Fruit fly (Drosophila melanogaster) whole organism, embryonic: ENCODE data around the gene CG44362.
A peak's percentile ranks its signal among the peaks of the same experiment; 100 is the strongest.

Source experiments
- Asciz ChIP-seq: fragments of 200-800 bp; sonication (Bioruptor generic); optimal IDR thresholded peaks from 2 replicates; lab custom pipeline; 2017; ENCODE audit warnings: missing biosample characterization, mild to moderate bottlenecking, missing genetic modification characterization, missing genetic modification reagents
- CG10209 ChIP-seq: fragments of 200-800 bp; sonication (Bioruptor generic); optimal IDR thresholded peaks from 3 replicates; lab custom pipeline; 2017; ENCODE audit warnings: missing biosample characterization, mild to moderate bottlenecking, missing genetic modification characterization, missing genetic modification reagents
- CG10267 ChIP-seq: fragments of 200-800 bp; sonication (Bioruptor generic); optimal IDR thresholded peaks from 2 replicates; lab custom pipeline; 2018; ENCODE audit warnings: missing biosample characterization, mild to moderate bottlenecking, missing genetic modification characterization, moderate library complexity
- CG12236 ChIP-seq: fragments of 200-800 bp; sonication (Bioruptor generic); optimal IDR thresholded peaks from 2 replicates; lab custom pipeline; 2016; ENCODE audit warnings: missing biosample characterization, missing genetic modification characterization
- CG13287 ChIP-seq: fragments of 200-800 bp; sonication (Bioruptor generic); IDR thresholded peaks from 2 replicates; pipeline ENCODE4 v1.3.6; 2022; ENCODE audit warnings: missing biosample characterization, missing genetic modification characterization; ENCODE audit not compliant: partially characterized antibody
- CG15073 ChIP-seq: fragments of 200-800 bp; sonication (Bioruptor generic); optimal IDR thresholded peaks from 2 replicates; lab custom pipeline; 2016; ENCODE audit warnings: missing biosample characterization, missing genetic modification characterization
- CG18011 ChIP-seq: fragments of 200-800 bp; sonication (Bioruptor generic); optimal IDR thresholded peaks from 2 replicates; lab custom pipeline; 2017; ENCODE audit warnings: missing biosample characterization, missing genetic modification characterization, mild to moderate bottlenecking, moderate library complexity, missing genotype
- CG4282 ChIP-seq: fragments of 200-800 bp; sonication (Bioruptor generic); optimal IDR thresholded peaks from 2 replicates; lab custom pipeline; 2016; ENCODE audit warnings: missing biosample characterization, missing genetic modification characterization
- CG4404 ChIP-seq: fragments of 200-800 bp; sonication (Bioruptor generic); IDR thresholded peaks from 2 replicates; pipeline ENCODE4 v1.3.6; 2022; ENCODE audit warnings: missing biosample characterization, missing genetic modification characterization
- CG4424 ChIP-seq: fragments of 200-800 bp; sonication (Bioruptor generic); optimal IDR thresholded peaks from 3 replicates; lab custom pipeline; 2016; ENCODE audit warnings: missing biosample characterization, missing genetic modification characterization
- CG4707 ChIP-seq: fragments of 200-800 bp; sonication (Bioruptor generic); optimal IDR thresholded peaks from 2 replicates; lab custom pipeline; 2018; ENCODE audit warnings: missing biosample characterization, mild to moderate bottlenecking, missing genetic modification characterization, moderate library complexity
- CG4820 ChIP-seq: fragments of 200-800 bp; sonication (Bioruptor generic); optimal IDR thresholded peaks from 3 replicates; lab custom pipeline; 2016; ENCODE audit warnings: missing biosample characterization, missing genetic modification characterization
- CG6272 ChIP-seq: fragments of 200-800 bp; sonication (Bioruptor generic); IDR thresholded peaks from 2 replicates; pipeline ENCODE4 v1.3.6; 2022; ENCODE audit warnings: missing biosample characterization, missing genetic modification characterization
- CG6765 ChIP-seq: fragments of 200-800 bp; sonication (Bioruptor generic); optimal IDR thresholded peaks from 3 replicates; lab custom pipeline; 2017; ENCODE audit warnings: missing biosample characterization, mild to moderate bottlenecking, missing genetic modification characterization
- CG8359 ChIP-seq: fragments of 200-800 bp; sonication (Bioruptor generic); optimal IDR thresholded peaks from 2 replicates; lab custom pipeline; 2017; ENCODE audit warnings: missing biosample characterization, mild to moderate bottlenecking, missing genetic modification characterization, borderline replicate concordance
- CG9876 ChIP-seq: fragments of 200-800 bp; sonication (Bioruptor generic); optimal IDR thresholded peaks from 2 replicates; lab custom pipeline; 2016; ENCODE audit warnings: missing biosample characterization, missing genetic modification characterization
- CTCF ChIP-seq: fragments of 200-800 bp; sonication (Bioruptor generic); optimal IDR thresholded peaks from 2 replicates; lab custom pipeline; 2017; ENCODE audit warnings: missing biosample characterization, mild to moderate bottlenecking, missing genetic modification characterization, moderate library complexity
- Camta ChIP-seq: fragments of 200-800 bp; sonication (Bioruptor generic); optimal IDR thresholded peaks from 2 replicates; lab custom pipeline; 2016; ENCODE audit warnings: missing biosample characterization, missing genetic modification characterization
- Dek ChIP-seq: fragments of 200-800 bp; sonication (Bioruptor generic); optimal IDR thresholded peaks from 3 replicates; lab custom pipeline; 2019; ENCODE audit warnings: missing biosample characterization, mild to moderate bottlenecking, missing genetic modification characterization, moderate library complexity
- Doc2 ChIP-seq: fragments of 200-800 bp; sonication (Bioruptor generic); IDR thresholded peaks from 2 replicates; pipeline ENCODE4 v1.3.6; 2022; ENCODE audit warnings: missing biosample characterization, missing genetic modification characterization
- Elba2 ChIP-seq: fragments of 200-800 bp; sonication (Bioruptor generic); optimal IDR thresholded peaks from 3 replicates; lab custom pipeline; 2016; ENCODE audit warnings: missing biosample characterization, missing genetic modification characterization
- H15 ChIP-seq: fragments of 200-800 bp; sonication (Bioruptor generic); IDR thresholded peaks from 3 replicates; pipeline ENCODE4 v1.3.6; 2022; ENCODE audit warnings: missing biosample characterization, missing genetic modification characterization
- Hr78 ChIP-seq, 2 experiments: fragments of 200-800 bp in 1 of 2; fragments of >200 bp in 1 of 2; sonication (Bioruptor generic) in 1 of 2; optimal IDR thresholded peaks; 2 replicates each; lab custom pipeline; 2017 to 2019; ENCODE audit warnings: missing biosample characterization in 2 of 2, missing genetic modification characterization in 2 of 2, mild to moderate bottlenecking in 1 of 2, moderate library complexity in 1 of 2
- Jarid2 ChIP-seq: fragments of 200-800 bp; sonication (Bioruptor generic); optimal IDR thresholded peaks from 3 replicates; lab custom pipeline; 2017; ENCODE audit warnings: mild to moderate bottlenecking, missing biosample characterization, missing genetic modification reagents, missing genetic modification characterization
- MTF-1 ChIP-seq: fragments of 200-800 bp; sonication (Bioruptor generic); optimal IDR thresholded peaks from 2 replicates; lab custom pipeline; 2018; ENCODE audit warnings: missing biosample characterization, mild to moderate bottlenecking, missing genetic modification characterization, borderline replicate concordance
- NK7.1 ChIP-seq: fragments of 200-800 bp; sonication (Bioruptor generic); optimal IDR thresholded peaks from 3 replicates; lab custom pipeline; 2016; ENCODE audit warnings: missing biosample characterization, missing genetic modification characterization
- NfI ChIP-seq: fragments of 200-800 bp; sonication (Bioruptor generic); optimal IDR thresholded peaks from 3 replicates; lab custom pipeline; 2018; ENCODE audit warnings: missing biosample characterization, mild to moderate bottlenecking, missing genetic modification characterization, moderate library complexity
- Poxn ChIP-seq: fragments of 200-800 bp; sonication (Bioruptor generic); IDR thresholded peaks from 2 replicates; pipeline ENCODE4 v1.3.6; 2022; ENCODE audit warnings: missing biosample characterization, missing genetic modification characterization
- Ptx1 ChIP-seq: fragments of 200-800 bp; sonication (Bioruptor generic); IDR thresholded peaks from 2 replicates; pipeline ENCODE4 v1.3.6; 2022; ENCODE audit warnings: missing biosample characterization, missing genetic modification characterization
- Scr ChIP-seq: fragments of 200-800 bp; sonication (Bioruptor generic); IDR thresholded peaks from 2 replicates; pipeline ENCODE4 v1.3.6; 2022; ENCODE audit warnings: missing biosample characterization, missing genetic modification characterization; ENCODE audit not compliant: partially characterized antibody
- Spps ChIP-seq: fragments of 200-800 bp; sonication (Bioruptor generic); optimal IDR thresholded peaks from 2 replicates; lab custom pipeline; 2018; ENCODE audit warnings: missing biosample characterization, mild to moderate bottlenecking, missing genetic modification characterization
- Ssrp ChIP-seq: fragments of 200-800 bp; sonication (Bioruptor generic); optimal IDR thresholded peaks from 2 replicates; lab custom pipeline; 2018; ENCODE audit warnings: missing biosample characterization, mild to moderate bottlenecking, missing genetic modification characterization, moderate library complexity
- YL-1 ChIP-seq: fragments of 200-800 bp; sonication (Bioruptor generic); optimal IDR thresholded peaks from 3 replicates; lab custom pipeline; 2017; ENCODE audit warnings: missing biosample characterization, mild to moderate bottlenecking, missing genetic modification characterization
- amos ChIP-seq: fragments of 200-800 bp; sonication (Bioruptor generic); IDR thresholded peaks from 2 replicates; pipeline ENCODE4 v1.3.6; 2022; ENCODE audit warnings: missing biosample characterization, missing genetic modification characterization; ENCODE audit not compliant: partially characterized antibody
- az2 ChIP-seq: fragments of 200-800 bp; sonication (Bioruptor generic); optimal IDR thresholded peaks from 3 replicates; lab custom pipeline; 2016; ENCODE audit warnings: missing biosample characterization, missing genetic modification characterization
- bsh ChIP-seq, 2 experiments: fragments of 200-800 bp; sonication (Bioruptor generic); optimal IDR thresholded peaks; 2 replicates each; lab custom pipeline; 2017 to 2018; ENCODE audit warnings: mild to moderate bottlenecking in 2 of 2, missing biosample characterization in 2 of 2, missing genetic modification characterization in 2 of 2, moderate library complexity in 1 of 2
- dimm ChIP-seq: fragments of 200-800 bp; sonication (Bioruptor generic); IDR thresholded peaks from 2 replicates; pipeline ENCODE4 v1.3.6; 2022; ENCODE audit warnings: missing biosample characterization, missing genetic modification characterization
- esg ChIP-seq: fragments of 200-800 bp; sonication (Bioruptor generic); conservative IDR thresholded peaks from 2 replicates; pipeline ENCODE4 v1.3.6; 2022; ENCODE audit warnings: missing biosample characterization, missing genetic modification characterization
- fd3F ChIP-seq: fragments of 200-800 bp; sonication (Bioruptor generic); optimal IDR thresholded peaks from 2 replicates; lab custom pipeline; 2018; ENCODE audit warnings: missing biosample characterization, mild to moderate bottlenecking, missing genetic modification characterization, moderate library complexity
- gce ChIP-seq: fragments of 200-800 bp; sonication (Bioruptor generic); IDR thresholded peaks from 3 replicates; pipeline ENCODE4 v1.3.6; 2022; ENCODE audit warnings: missing biosample characterization, missing genetic modification characterization
- grau ChIP-seq: fragments of 200-800 bp; optimal IDR thresholded peaks from 3 replicates; lab custom pipeline; 2019; ENCODE audit warnings: missing biosample characterization, mild to moderate bottlenecking, missing genetic modification characterization, moderate library complexity
- hb ChIP-seq: fragments of 200-800 bp; sonication (Bioruptor generic); IDR thresholded peaks from 3 replicates; pipeline ENCODE4 v1.3.6; 2022; ENCODE audit warnings: missing biosample characterization, missing genetic modification characterization; ENCODE audit not compliant: partially characterized antibody
- kni ChIP-seq: fragments of 200-800 bp; sonication (Bioruptor generic); optimal IDR thresholded peaks from 3 replicates; lab custom pipeline; 2017; ENCODE audit warnings: mild to moderate bottlenecking, missing biosample characterization, missing genetic modification reagents, missing genetic modification characterization
- lab ChIP-seq: fragments of 200-800 bp; sonication (Bioruptor generic); optimal IDR thresholded peaks from 3 replicates; lab custom pipeline; 2017; ENCODE audit warnings: missing biosample characterization, missing genetic modification characterization, mild to moderate bottlenecking, moderate library complexity, missing genetic modification reagents
- org-1 ChIP-seq: fragments of 200-800 bp; sonication (Bioruptor generic); optimal IDR thresholded peaks from 2 replicates; lab custom pipeline; 2017; ENCODE audit warnings: missing biosample characterization, missing genetic modification characterization
- pho ChIP-seq: fragments of 200-800 bp; sonication (Bioruptor generic); optimal IDR thresholded peaks from 2 replicates; lab custom pipeline; 2016; ENCODE audit warnings: missing biosample characterization, missing genetic modification characterization
- pros ChIP-seq: fragments of 200-800 bp; sonication (Bioruptor generic); optimal IDR thresholded peaks from 3 replicates; lab custom pipeline; 2019; ENCODE audit warnings: missing biosample characterization, mild to moderate bottlenecking, missing genetic modification characterization, moderate library complexity
- row ChIP-seq: fragments of 200-800 bp; sonication (Bioruptor generic); IDR thresholded peaks from 3 replicates; pipeline ENCODE4 v1.3.6; 2022; ENCODE audit warnings: missing biosample characterization, missing genetic modification characterization
- slou ChIP-seq: fragments of 200-800 bp; sonication (Bioruptor generic); optimal IDR thresholded peaks from 3 replicates; lab custom pipeline; 2016; ENCODE audit warnings: missing biosample characterization, missing genetic modification characterization
- vnd ChIP-seq: fragments of 200-800 bp; sonication (Bioruptor generic); IDR thresholded peaks from 3 replicates; pipeline ENCODE4 v1.3.6; 2022; ENCODE audit warnings: missing biosample characterization, missing genetic modification characterization; ENCODE audit not compliant: partially characterized antibody
- z ChIP-seq: fragments of 200-800 bp; sonication (Bioruptor generic); IDR thresholded peaks from 3 replicates; pipeline ENCODE4 v1.3.6; 2022; ENCODE audit warnings: missing biosample characterization, missing genetic modification characterization

CG44362 gene

dm6 chr3L:11402305-11402704, 5.0 kb downstream of the CG44362 start (continued):
- TF ChIP-seq vnd (GFP tag; lab: Robert Waterston, UW) (no peak), gce (no peak), Ssrp (no peak), Asciz (no peak), Elba2 (GFP tag; lab: Kevin White, UChicago) (no peak), H15 (GFP tag; lab: Robert Waterston, UW) (0 out of 3 replicates have a peak, but pooled peaks have one; percentile 27), YL-1 (no peak), fd3F (GFP tag; lab: Kevin White, UChicago) (no peak), CG6272 (GFP tag; lab: Robert Waterston, UW) (peak; percentile 25; the same call in 1 of the 2 replicates), CG8359 (no peak), Dek (tag; lab: Kevin White, UChicago) (no peak), grau (peak; percentile 36), CTCF (GFP tag; lab: Kevin White, UChicago) (no peak), CG12236 (GFP tag; lab: Kevin White, UChicago) (no peak), az2 (GFP tag; lab: Kevin White, UChicago) (no peak), CG15073 (GFP tag; lab: Kevin White, UChicago) (no peak), pho (GFP tag; lab: Kevin White, UChicago) (peak; percentile 13), Hr78 (GFP tag; optimal IDR thresholded peaks at IDR 0.05; lab: Kevin White, UChicago) (no peak), hb (no peak), CG4424 (GFP tag; lab: Kevin White, UChicago) (no peak), z (no peak), CG13287 (GFP tag; lab: Robert Waterston, UW) (no peak), esg (no peak), lab (peak; percentile 79), CG4707 (GFP tag; lab: Kevin White, UChicago) (no peak), Poxn (no peak), row (GFP tag; lab: Robert Waterston, UW) (peak; percentile 70), CG4820 (no peak), CG10209 (GFP tag; lab: Kevin White, UChicago) (peak; percentile 3), NK7.1 (GFP tag; lab: Kevin White, UChicago) (no peak), MTF-1 (GFP tag; lab: Kevin White, UChicago) (no peak), Camta (GFP tag; lab: Kevin White, UChicago) (no peak), dimm (GFP tag; lab: Robert Waterston, UW) (no peak), Ptx1 (GFP tag; lab: Robert Waterston, UW) (peak; percentile 53), CG18011 (GFP tag; lab: Kevin White, UChicago) (no peak), bsh (GFP tag; optimal IDR thresholded peaks at IDR 0.05; lab: Kevin White, UChicago) (peak in 1 of 2 experiments; percentile 30), Doc2 (no peak), kni (GFP tag; lab: Kevin White, UChicago) (no peak), amos (GFP tag; lab: Robert Waterston, UW) (no peak), CG4282 (GFP tag; lab: Kevin White, UChicago) (no peak), CG6765 (GFP tag; lab: Kevin White, UChicago) (no peak), Spps (tag; lab: Kevin White, UChicago) (no peak), slou (GFP tag; lab: Kevin White, UChicago) (no peak), org-1 (no peak), Scr (GFP tag; lab: Robert Waterston, UW) (no peak), CG9876 (GFP tag; lab: Kevin White, UChicago) (no peak), Jarid2 (GFP tag; lab: Kevin White, UChicago) (no peak), CG4404 (0 out of 2 replicates have a peak, but pooled peaks have one; percentile 19), CG10267 (tag; lab: Kevin White, UChicago) (no peak), NfI (peak; percentile 20), pros (GFP tag; lab: Kevin White, UChicago) (no peak)
